Worm (Caenorhabditis elegans): ENCODE measurements around the gene syx-5.

syx-5 gene

ce11 chrV:11767028-11767427, 2.3 kb downstream of the syx-5 start, which contains the start of gene sel-11 (continued):
- TF ChIP-seq madf-10 (tag; optimal IDR thresholded peaks at IDR 0.05) = no peak

ce11 chrV:11769646-11770045, 4.9 kb downstream of the syx-5 start:
- TF ChIP-seq mel-28 (tag; optimal IDR thresholded peaks at IDR 0.05; ENCODE audit: borderline replicate concordance) (no peak), hmg-1.2 (GFP tag; IDR thresholded peaks at IDR 0.05) (no peak), egl-44 (GFP tag; IDR thresholded peaks at IDR 0.05) (no peak), hsf-1 (GFP tag; IDR thresholded peaks at IDR 0.05) (no peak), K11D2.4 (GFP tag; IDR thresholded peaks at IDR 0.05) (no peak), nhr-80 (tag; optimal IDR thresholded peaks at IDR 0.05) (no peak), aptf-3 (GFP tag; IDR thresholded peaks at IDR 0.05) (no peak), D2030.7 (GFP tag; IDR thresholded peaks at IDR 0.05) (no peak), nhr-120 (GFP tag; IDR thresholded peaks at IDR 0.05) (no peak), let-526 (GFP tag; IDR thresholded peaks at IDR 0.05) (no peak), cebp-1 (GFP tag; IDR thresholded peaks at IDR 0.05) (no peak), cebp-1 (tag; optimal IDR thresholded peaks at IDR 0.05) (no peak), dpff-1 (tag; optimal IDR thresholded peaks at IDR 0.05) (no peak), cebp-2 (GFP tag; IDR thresholded peaks at IDR 0.05) (no peak), F39B2.1 (GFP tag; IDR thresholded peaks at IDR 0.05) (no peak), F23B12.7 (tag; optimal IDR thresholded peaks at IDR 0.05; ENCODE audit: insufficient read depth) (no peak), ztf-3 (GFP tag; optimal IDR thresholded peaks at IDR 0.05) (no peak), unc-130 (GFP tag; optimal IDR thresholded peaks at IDR 0.05) (no peak), madf-8 (GFP tag; conservative IDR thresholded peaks at IDR 0.05) (no peak), tbp1 (GFP tag; optimal IDR thresholded peaks at IDR 0.05) (no peak), madf-10 (tag; optimal IDR thresholded peaks at IDR 0.05) (no peak)

ce11 chrV:11770053-11770517, 5.4 kb downstream of the syx-5 start, which contains the start of gene F55A11.4:
F55A11.4 (plus strand) TSS chrV:11770467.
- TF ChIP-seq snpc-4 (GFP tag; optimal IDR thresholded peaks at IDR 0.05) (no peak), snpc-4 (tag; optimal IDR thresholded peaks at IDR 0.05) (peak in 2 of 4 experiments; percentile 28 to 31), hmg-20 (GFP tag; IDR thresholded peaks at IDR 0.05) (no peak), Y53G8AR.9 (GFP tag; conservative IDR thresholded peaks at IDR 0.05) (no peak), xnd-1 (tag; optimal IDR thresholded peaks at IDR 0.05) (peak; percentile 38), nhr-27 (tag; optimal IDR thresholded peaks at IDR 0.05) (no peak), ztf-28 (GFP tag; IDR thresholded peaks at IDR 0.05) (no peak), repo-1 (tag; optimal IDR thresholded peaks at IDR 0.05) (peak; percentile 24), hrde-1 (tag; optimal IDR thresholded peaks at IDR 0.05; ENCODE audit: borderline replicate concordance) (peak; percentile 16), ceh-100 (GFP tag; IDR thresholded peaks at IDR 0.05) (no peak), dpl-1 (GFP tag; optimal IDR thresholded peaks at IDR 0.05) (peak; percentile 26), let-526 (GFP tag; IDR thresholded peaks at IDR 0.05) (0 out of 2 replicates have a peak, but pooled peaks have one; percentile 11), hmg-1.2 (GFP tag; IDR thresholded peaks at IDR 0.05) (peak; percentile 99), B0035.1 (tag; optimal IDR thresholded peaks at IDR 0.05) (no peak), madf-6 (GFP tag; IDR thresholded peaks at IDR 0.05) (peak; percentile 81), F52B5.7 (tag; optimal IDR thresholded peaks at IDR 0.05) (peak; percentile 49), efl-1 (GFP tag; optimal IDR thresholded peaks at IDR 0.05) (peak; percentile 73), D2030.7 (GFP tag; IDR thresholded peaks at IDR 0.05) (peak; percentile 57), zfh-2 (GFP tag; conservative IDR thresholded peaks at IDR 0.05) (no peak), lin-54 (GFP tag; optimal IDR thresholded peaks at IDR 0.05) (peak; percentile 70), F37B4.10 (GFP tag; IDR thresholded peaks at IDR 0.05) (no peak), mcd-1 (GFP tag; IDR thresholded peaks at IDR 0.05) (peak; percentile 57), ztf-18 (tag; optimal IDR thresholded peaks at IDR 0.05) (no peak), him-1 (tag; optimal IDR thresholded peaks at IDR 0.05) (peak; percentile 27), dox-1 (GFP tag; IDR thresholded peaks at IDR 0.05) (peak; percentile 59), snpc-1.1 (tag; optimal IDR thresholded peaks at IDR 0.05; ENCODE audit: insufficient read depth) (peak; percentile 4), madf-8 (GFP tag; conservative IDR thresholded peaks at IDR 0.05) (peak; percentile 52), F33H1.4 (GFP tag; IDR thresholded peaks at IDR 0.05) (peak; percentile 26), aptf-3 (GFP tag; IDR thresholded peaks at IDR 0.05) (peak; percentile 52; the same call in 1 of the 2 replicates), attf-6 (GFP tag; IDR thresholded peaks at IDR 0.05) (no peak)
